Worm (Caenorhabditis elegans) whole organism, early embryonic: Measurements from ENCODE around the gene tlk-1.

Source experiments
- B0310.2 ChIP-seq: sonication (generic microtip); optimal IDR thresholded peaks from 2 replicates; lab custom pipeline; 2016; ENCODE audit warnings: mild to moderate bottlenecking, missing genetic modification characterization, missing compliant biosample characterization
- F13C5.2 ChIP-seq: sonication (generic microtip); optimal IDR thresholded peaks from 2 replicates; lab custom pipeline; 2017; ENCODE audit warnings: mild to moderate bottlenecking, missing genetic modification characterization, inconsistent platforms, missing compliant biosample characterization
- ama-1 ChIP-seq: fragments of 150-350 bp; optimal IDR thresholded peaks from 2 replicates; lab custom pipeline; 2014
- ceh-36 ChIP-seq: sonication (generic microtip); optimal IDR thresholded peaks from 2 replicates; lab custom pipeline; 2016; ENCODE audit warnings: missing genetic modification characterization, inconsistent platforms, missing compliant biosample characterization
- flt-1 ChIP-seq: fragments of 200-800 bp; sonication (Bioruptor generic); IDR thresholded peaks from 2 replicates; pipeline ENCODE4 v1.3.6; 2022; ENCODE audit warnings: missing genetic modification characterization, missing compliant biosample characterization
- hmbx-1 ChIP-seq: sonication (generic microtip); optimal IDR thresholded peaks from 2 replicates; lab custom pipeline; 2016; ENCODE audit warnings: mild to moderate bottlenecking, missing genetic modification characterization, missing compliant biosample characterization
- hnd-1 ChIP-seq: sonication (generic microtip); optimal IDR thresholded peaks from 2 replicates; lab custom pipeline; 2016; ENCODE audit warnings: missing genetic modification characterization, missing compliant biosample characterization
- pes-1 ChIP-seq: fragments of 200-800 bp; sonication (Bioruptor generic); IDR thresholded peaks from 2 replicates; pipeline ENCODE4 v1.3.6; 2022; ENCODE audit warnings: missing genetic modification reagents, missing genetic modification characterization, missing compliant biosample characterization
- scrt-1 ChIP-seq: fragments of 200-800 bp; sonication (Bioruptor generic); IDR thresholded peaks from 2 replicates; pipeline ENCODE4 v1.3.6; 2022; ENCODE audit warnings: missing genetic modification characterization, missing compliant biosample characterization
- sea-1 ChIP-seq: fragments of 200-800 bp; sonication (Bioruptor generic); conservative IDR thresholded peaks from 2 replicates; pipeline ENCODE4 v1.3.6; 2022; ENCODE audit warnings: missing genetic modification characterization, missing compliant biosample characterization
- tbx-11 ChIP-seq: fragments of 200-800 bp; sonication (Bioruptor generic); IDR thresholded peaks from 2 replicates; pipeline ENCODE4 v1.3.6; 2022; ENCODE audit warnings: missing genetic modification characterization, missing compliant biosample characterization
- tbx-37 ChIP-seq: fragments of 200-800 bp; sonication (Bioruptor generic); conservative IDR thresholded peaks from 2 replicates; pipeline ENCODE4 v1.3.6; 2022; ENCODE audit warnings: missing genetic modification reagents, missing genetic modification characterization, missing compliant biosample characterization
- tra-4 ChIP-seq: sonication (generic microtip); optimal IDR thresholded peaks from 2 replicates; lab custom pipeline; 2017; ENCODE audit warnings: missing genetic modification characterization, missing compliant biosample characterization

DNA sequence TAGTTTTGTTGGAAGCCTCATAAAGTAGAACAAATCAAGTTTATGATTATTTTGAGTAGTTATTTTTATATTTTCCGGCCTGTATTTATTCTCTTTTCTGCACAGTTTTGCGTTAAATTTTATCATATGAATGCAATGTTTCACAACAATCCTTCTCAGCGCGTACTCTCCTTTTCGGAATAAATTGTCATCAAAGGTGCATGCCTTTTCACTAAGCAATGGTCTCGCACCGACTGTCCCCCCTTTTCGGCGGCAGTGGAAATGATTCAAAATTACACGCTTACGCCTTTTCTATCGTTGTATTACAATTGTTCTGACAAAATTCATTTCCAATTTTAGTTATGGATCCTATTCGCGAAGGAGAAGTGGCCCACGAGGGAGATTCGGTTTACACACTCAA is 47.5 kb downstream of the tlk-1 start, which contains the start of the genes iff-1 and cdk-1:
- TF ChIP-seq hnd-1 (no peak), flt-1 (GFP tag; lab: Robert Waterston, UW) (no peak), ama-1 (lab: Kevin White, UChicago) (no peak), hmbx-1 (tag; lab: Kevin White, UChicago) (no peak), tbx-11 (GFP tag; lab: Robert Waterston, UW) (no peak), B0310.2 (tag; lab: Kevin White, UChicago) (no peak), ceh-36 (no peak), pes-1 (GFP tag; lab: Robert Waterston, UW) (no peak), tbx-37 (no peak), scrt-1 (GFP tag; lab: Robert Waterston, UW) (no peak), tra-4 (no peak), F13C5.2 (tag; lab: Kevin White, UChicago) (no peak), sea-1 (GFP tag; lab: Robert Waterston, UW) (no peak)
